Fruit fly (Drosophila melanogaster): ENCODE data around the gene maca.
A peak's percentile ranks its signal among the peaks of the same experiment; 100 is the strongest.

The maca gene

DNA sequence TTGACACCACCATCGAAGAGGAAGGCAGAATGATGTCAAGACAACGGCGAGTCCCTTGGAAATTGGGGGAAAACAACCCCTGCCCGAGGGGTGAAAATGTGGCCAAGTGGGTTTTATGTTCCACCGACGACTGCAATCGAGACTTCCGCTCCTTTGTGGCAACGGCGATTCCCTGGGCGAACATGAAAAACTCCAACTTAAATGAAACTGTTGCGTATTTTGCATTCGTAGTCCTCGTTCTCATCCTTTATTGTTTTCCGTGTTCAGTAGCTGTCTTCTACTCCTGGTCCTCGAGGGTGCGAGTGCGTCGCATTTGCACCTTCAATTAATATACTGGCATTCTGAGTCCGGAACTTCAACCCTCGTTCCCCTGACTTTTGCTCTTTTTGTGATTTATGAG, 17.8 kb downstream of the maca start:
- TF ChIP-seq Clk (GFP tag; optimal IDR thresholded peaks at IDR 0.05) (no peak), cic (GFP tag; optimal IDR thresholded peaks at IDR 0.05) (no peak), CG12768 (GFP tag; optimal IDR thresholded peaks at IDR 0.05) (no peak), ovo (GFP tag; optimal IDR thresholded peaks at IDR 0.05) (no peak), CG14711 (tag; optimal IDR thresholded peaks at IDR 0.05) (no peak), CG5204 (GFP tag; optimal IDR thresholded peaks at IDR 0.05) (no peak), CG7045 (GFP tag; optimal IDR thresholded peaks at IDR 0.05) (no peak), CG33017 (tag; optimal IDR thresholded peaks at IDR 0.05) (no peak), CG1620 (GFP tag; optimal IDR thresholded peaks at IDR 0.05) (no peak), Mnt (GFP tag; optimal IDR thresholded peaks at IDR 0.05) (no peak), CG7101 (tag; optimal IDR thresholded peaks at IDR 0.05) (no peak), bab1 (GFP tag; optimal IDR thresholded peaks at IDR 0.05) (no peak), tj (GFP tag; optimal IDR thresholded peaks at IDR 0.05) (no peak), CG11617 (GFP tag; optimal IDR thresholded peaks at IDR 0.05) (no peak), toe (GFP tag; optimal IDR thresholded peaks at IDR 0.05) (no peak), kay (GFP tag; ENCODE audit: borderline replicate concordance) (no peak), pad (GFP tag; optimal IDR thresholded peaks at IDR 0.05) (no peak)

- TF ChIP-seq Clk (GFP tag; optimal IDR thresholded peaks at IDR 0.05), result no peak
- TF ChIP-seq CG12768 (GFP tag; optimal IDR thresholded peaks at IDR 0.05), result no peak
- no peak for TF ChIP-seq CG7101 (tag; optimal IDR thresholded peaks at IDR 0.05)
- TF ChIP-seq kay (GFP tag; ENCODE audit: borderline replicate concordance), result no peak
- TF ChIP-seq cnc (optimal IDR thresholded peaks at IDR 0.05), result no peak
- TF ChIP-seq CG5204 (GFP tag; optimal IDR thresholded peaks at IDR 0.05), result no peak
- TF ChIP-seq ovo (GFP tag; optimal IDR thresholded peaks at IDR 0.05), result no peak
- no peak for TF ChIP-seq CG1620 (GFP tag; optimal IDR thresholded peaks at IDR 0.05)
Observed at dm6 chr3R:15513208-15513607, 18.8 kb downstream of the maca start.

DNA sequence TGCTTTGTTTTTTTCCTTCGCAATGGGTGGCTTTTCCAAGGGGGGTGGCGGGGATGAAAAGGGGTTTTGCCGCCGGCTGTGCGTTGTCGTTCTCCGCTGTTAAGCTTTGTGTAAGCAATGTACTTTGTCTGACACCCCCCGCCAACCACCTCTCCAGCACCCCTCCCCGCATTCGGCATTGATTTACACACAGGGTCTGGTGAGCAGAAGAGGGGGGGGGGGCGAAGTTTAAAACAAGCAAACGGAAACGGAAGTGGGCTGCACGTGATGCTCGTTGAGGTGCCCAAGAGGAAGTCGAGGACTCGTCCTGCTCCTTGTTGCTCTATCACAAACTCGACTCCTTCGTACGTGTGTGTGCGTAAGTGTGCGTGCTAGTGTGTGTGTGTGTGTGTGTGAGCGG, 22.7 kb downstream of the maca start:
- TF ChIP-seq CG5204 (GFP tag; optimal IDR thresholded peaks at IDR 0.05) (no peak), CG33017 (tag; optimal IDR thresholded peaks at IDR 0.05) (no peak), cnc (optimal IDR thresholded peaks at IDR 0.05) (no peak), CG12768 (GFP tag; optimal IDR thresholded peaks at IDR 0.05) (no peak), CG7045 (GFP tag; optimal IDR thresholded peaks at IDR 0.05) (no peak), CG1620 (GFP tag; optimal IDR thresholded peaks at IDR 0.05) (no peak), CG11617 (GFP tag; optimal IDR thresholded peaks at IDR 0.05) (no peak), Crg-1 (GFP tag; optimal IDR thresholded peaks at IDR 0.05) (no peak), CG14711 (tag; optimal IDR thresholded peaks at IDR 0.05) (no peak), Hr96 (GFP tag; optimal IDR thresholded peaks at IDR 0.05) (no peak), ovo (GFP tag; optimal IDR thresholded peaks at IDR 0.05) (no peak), bab1 (GFP tag; optimal IDR thresholded peaks at IDR 0.05) (no peak), toe (GFP tag; optimal IDR thresholded peaks at IDR 0.05) (no peak), tj (GFP tag; optimal IDR thresholded peaks at IDR 0.05) (no peak), pad (GFP tag; optimal IDR thresholded peaks at IDR 0.05) (no peak), CG7101 (tag; optimal IDR thresholded peaks at IDR 0.05) (no peak), kay (GFP tag; ENCODE audit: borderline replicate concordance) (no peak)

DNA sequence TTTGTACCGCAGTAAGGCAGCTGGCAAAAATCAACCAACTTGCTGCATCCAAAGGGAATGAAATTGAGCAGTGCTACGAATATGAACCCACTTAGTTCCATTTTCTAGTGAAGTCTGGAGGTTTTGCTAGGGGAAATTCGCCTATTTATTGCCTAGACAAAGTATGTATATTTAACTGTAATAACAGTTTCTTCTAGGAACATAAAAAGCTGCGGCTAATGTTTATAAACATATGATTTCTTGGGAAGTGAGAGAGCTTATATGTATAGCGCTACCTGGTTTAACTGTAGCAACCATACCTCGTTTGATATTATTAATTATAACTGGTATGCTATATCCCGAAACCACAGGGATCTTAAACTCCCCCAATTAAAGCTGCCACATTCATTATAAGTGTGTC, 37.0 kb downstream of the maca start, which contains the start of gene CG31296:
TSS of gene CG31296 (minus strand) at position 101 of the 400 bp plus-strand sequence.
- TF ChIP-seq bab1 (GFP tag; optimal IDR thresholded peaks at IDR 0.05) (no peak), Clk (GFP tag; optimal IDR thresholded peaks at IDR 0.05) (no peak), CG1620 (GFP tag; optimal IDR thresholded peaks at IDR 0.05) (no peak)

DNA sequence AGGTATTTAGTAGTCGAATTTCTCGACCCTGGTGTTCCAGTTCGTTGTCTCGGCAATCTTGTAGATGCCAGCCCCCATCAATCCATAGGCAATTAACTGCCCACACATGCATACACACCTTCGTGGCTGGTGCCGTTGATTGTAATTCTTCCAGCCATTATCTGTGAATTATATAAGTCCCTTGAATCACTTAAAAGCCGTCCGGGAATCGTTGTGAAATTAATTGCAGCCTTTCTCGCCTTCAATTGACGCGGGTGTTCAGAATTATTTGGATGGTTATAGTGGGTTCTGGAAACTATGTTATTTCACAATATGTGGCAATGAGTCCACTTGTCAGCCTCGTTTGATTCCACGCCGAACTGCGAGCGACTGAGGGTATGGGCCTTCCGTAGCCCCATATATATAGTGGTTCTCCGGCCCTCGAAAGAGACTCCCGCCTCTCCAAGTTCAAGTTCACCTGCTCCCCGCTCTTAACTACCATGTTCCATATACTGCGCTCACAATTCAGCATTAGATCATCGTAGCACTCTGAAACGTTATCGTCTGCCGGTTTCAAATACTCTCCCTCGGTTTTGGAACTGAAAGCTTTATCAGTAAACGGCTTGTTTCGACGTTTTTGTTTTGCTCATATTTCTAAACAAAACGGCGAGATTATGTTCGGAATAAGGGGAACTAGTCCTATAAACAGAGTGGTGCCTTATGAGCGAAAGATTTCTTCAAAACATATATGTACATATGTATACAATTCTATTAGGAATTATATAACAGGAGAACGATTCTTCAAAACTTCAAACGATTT, 42.7 kb downstream of the maca start, which contains the start of gene AOX1:
TSS of gene AOX1 (minus strand) at position 375 of the 799 bp plus-strand sequence.
- TF ChIP-seq kay (GFP tag; ENCODE audit: borderline replicate concordance), result peak; percentile 60
- no peak for TF ChIP-seq CG7045 (GFP tag; optimal IDR thresholded peaks at IDR 0.05)
- no peak for TF ChIP-seq CG5204 (GFP tag; optimal IDR thresholded peaks at IDR 0.05)
- TF ChIP-seq CG11617 (GFP tag; optimal IDR thresholded peaks at IDR 0.05), result no peak
- TF ChIP-seq Clk (GFP tag; optimal IDR thresholded peaks at IDR 0.05), result no peak
- TF ChIP-seq tj (GFP tag; optimal IDR thresholded peaks at IDR 0.05), result peak; percentile 11
- TF ChIP-seq bab1 (GFP tag; optimal IDR thresholded peaks at IDR 0.05), result no peak
- peak; percentile 17 for TF ChIP-seq Hr96 (GFP tag; optimal IDR thresholded peaks at IDR 0.05)
- peak; percentile 38 for TF ChIP-seq Mnt (GFP tag; optimal IDR thresholded peaks at IDR 0.05)
- no peak for TF ChIP-seq cnc (optimal IDR thresholded peaks at IDR 0.05)
- no peak for TF ChIP-seq CG1620 (GFP tag; optimal IDR thresholded peaks at IDR 0.05)
- TF ChIP-seq CG7101 (tag; optimal IDR thresholded peaks at IDR 0.05), result no peak
- TF ChIP-seq CG33017 (tag; optimal IDR thresholded peaks at IDR 0.05), result no peak
- peak; percentile 29 for TF ChIP-seq CG12768 (GFP tag; optimal IDR thresholded peaks at IDR 0.05)
- TF ChIP-seq Crg-1 (GFP tag; optimal IDR thresholded peaks at IDR 0.05), result no peak
- TF ChIP-seq CG14711 (tag; optimal IDR thresholded peaks at IDR 0.05), result no peak
- peak; percentile 70 for TF ChIP-seq pad (GFP tag; optimal IDR thresholded peaks at IDR 0.05)
- TF ChIP-seq ovo (GFP tag; optimal IDR thresholded peaks at IDR 0.05), result no peak
- peak; percentile 59 for TF ChIP-seq cic (GFP tag; optimal IDR thresholded peaks at IDR 0.05)
- TF ChIP-seq toe (GFP tag; optimal IDR thresholded peaks at IDR 0.05), result no peak

DNA sequence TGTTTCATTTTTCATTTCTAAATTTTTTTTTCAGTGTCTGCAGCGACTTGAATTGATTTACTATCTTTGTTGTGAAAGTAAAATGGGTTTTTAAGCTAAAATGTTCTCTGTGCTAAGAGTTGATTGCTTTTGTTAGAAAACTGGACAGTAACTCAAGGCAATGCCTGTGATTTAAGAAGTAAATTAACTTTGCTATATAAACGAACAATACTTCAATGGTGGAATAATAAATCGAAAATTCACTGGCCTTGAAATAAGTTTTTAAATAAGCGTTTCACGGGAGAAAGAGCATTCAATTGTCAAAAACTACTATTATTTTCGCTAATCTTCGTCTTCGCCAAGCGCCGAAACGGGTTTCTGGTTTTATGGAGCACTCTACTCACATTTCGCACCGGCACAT, 46.5 kb downstream of the maca start:
- TF ChIP-seq Mnt (GFP tag; optimal IDR thresholded peaks at IDR 0.05), result no peak
- TF ChIP-seq CG12768 (GFP tag; optimal IDR thresholded peaks at IDR 0.05), result no peak
- no peak for TF ChIP-seq pad (GFP tag; optimal IDR thresholded peaks at IDR 0.05)
- no peak for TF ChIP-seq bab1 (GFP tag; optimal IDR thresholded peaks at IDR 0.05)
- TF ChIP-seq CG33017 (tag; optimal IDR thresholded peaks at IDR 0.05), result no peak
- TF ChIP-seq ovo (GFP tag; optimal IDR thresholded peaks at IDR 0.05), result no peak
- TF ChIP-seq Clk (GFP tag; optimal IDR thresholded peaks at IDR 0.05), result no peak

All from whole organism, adult.